Worm (Caenorhabditis elegans) whole organism, early embryonic: ENCODE measurements around the gene D1086.1.

Experiments used
- B0310.2 ChIP-seq: sonication (generic microtip); optimal IDR thresholded peaks from 2 replicates; lab custom pipeline; 2016; ENCODE audit warnings: mild to moderate bottlenecking, missing genetic modification characterization, missing compliant biosample characterization
- F13C5.2 ChIP-seq: sonication (generic microtip); optimal IDR thresholded peaks from 2 replicates; lab custom pipeline; 2017; ENCODE audit warnings: mild to moderate bottlenecking, missing genetic modification characterization, inconsistent platforms, missing compliant biosample characterization
- ama-1 ChIP-seq: fragments of 150-350 bp; optimal IDR thresholded peaks from 2 replicates; lab custom pipeline; 2014
- ceh-13 ChIP-seq: fragments of 200-800 bp; sonication (Bioruptor generic); optimal IDR thresholded peaks from 2 replicates; lab custom pipeline; 2018; ENCODE audit warnings: mild to moderate bottlenecking, missing genetic modification characterization, missing compliant biosample characterization
- ceh-36 ChIP-seq: sonication (generic microtip); optimal IDR thresholded peaks from 2 replicates; lab custom pipeline; 2016; ENCODE audit warnings: missing genetic modification characterization, inconsistent platforms, missing compliant biosample characterization
- flt-1 ChIP-seq: fragments of 200-800 bp; sonication (Bioruptor generic); IDR thresholded peaks from 2 replicates; pipeline ENCODE4 v1.3.6; 2022; ENCODE audit warnings: missing genetic modification characterization, missing compliant biosample characterization
- hmbx-1 ChIP-seq: sonication (generic microtip); optimal IDR thresholded peaks from 2 replicates; lab custom pipeline; 2016; ENCODE audit warnings: mild to moderate bottlenecking, missing genetic modification characterization, missing compliant biosample characterization
- hmg-4 ChIP-seq: fragments of 200-800 bp; sonication (Bioruptor generic); optimal IDR thresholded peaks from 2 replicates; lab custom pipeline; 2018; ENCODE audit warnings: mild to moderate bottlenecking, missing genetic modification characterization, missing compliant biosample characterization
- hnd-1 ChIP-seq: sonication (generic microtip); optimal IDR thresholded peaks from 2 replicates; lab custom pipeline; 2016; ENCODE audit warnings: missing genetic modification characterization, missing compliant biosample characterization
- pes-1 ChIP-seq: fragments of 200-800 bp; sonication (Bioruptor generic); IDR thresholded peaks from 2 replicates; pipeline ENCODE4 v1.3.6; 2022; ENCODE audit warnings: missing genetic modification reagents, missing genetic modification characterization, missing compliant biosample characterization
- scrt-1 ChIP-seq: fragments of 200-800 bp; sonication (Bioruptor generic); IDR thresholded peaks from 2 replicates; pipeline ENCODE4 v1.3.6; 2022; ENCODE audit warnings: missing genetic modification characterization, missing compliant biosample characterization
- sea-1 ChIP-seq: fragments of 200-800 bp; sonication (Bioruptor generic); conservative IDR thresholded peaks from 2 replicates; pipeline ENCODE4 v1.3.6; 2022; ENCODE audit warnings: missing genetic modification characterization, missing compliant biosample characterization
- tra-4 ChIP-seq: sonication (generic microtip); optimal IDR thresholded peaks from 2 replicates; lab custom pipeline; 2017; ENCODE audit warnings: missing genetic modification characterization, missing compliant biosample characterization

ce11 chrV:14128858-14129257, 30.2 kb downstream of the D1086.1 start:
- TF ChIP-seq ceh-13 (GFP tag; lab: Kevin White, UChicago) (no peak), B0310.2 (tag; lab: Kevin White, UChicago) (no peak), ama-1 (lab: Kevin White, UChicago) (no peak), flt-1 (GFP tag; lab: Robert Waterston, UW) (no peak), hmg-4 (GFP tag; lab: Kevin White, UChicago) (no peak), ceh-36 (no peak), F13C5.2 (tag; lab: Kevin White, UChicago) (no peak), hmbx-1 (tag; lab: Kevin White, UChicago) (no peak), sea-1 (GFP tag; lab: Robert Waterston, UW) (no peak), tra-4 (no peak), scrt-1 (GFP tag; lab: Robert Waterston, UW) (no peak), hnd-1 (no peak), pes-1 (no peak)
